Fruit fly (Drosophila melanogaster) whole organism, larva: ENCODE data around the gene CG45067.
A peak's percentile ranks its signal among the peaks of the same experiment; 100 is the strongest.

Experiments used
- noc ChIP-seq: fragments of 200-800 bp; sonication (Bioruptor generic); optimal IDR thresholded peaks from 3 replicates; lab custom pipeline; 2019; ENCODE audit warnings: missing biosample characterization, mild to moderate bottlenecking, missing genetic modification characterization, moderate library complexity

Gene CG45067

dm6 chr3L:3126478-3126877 lies 12.2 kb upstream of the CG45067 start:
- no peak for TF ChIP-seq noc (tag; lab: Kevin White, UChicago)

DNA sequence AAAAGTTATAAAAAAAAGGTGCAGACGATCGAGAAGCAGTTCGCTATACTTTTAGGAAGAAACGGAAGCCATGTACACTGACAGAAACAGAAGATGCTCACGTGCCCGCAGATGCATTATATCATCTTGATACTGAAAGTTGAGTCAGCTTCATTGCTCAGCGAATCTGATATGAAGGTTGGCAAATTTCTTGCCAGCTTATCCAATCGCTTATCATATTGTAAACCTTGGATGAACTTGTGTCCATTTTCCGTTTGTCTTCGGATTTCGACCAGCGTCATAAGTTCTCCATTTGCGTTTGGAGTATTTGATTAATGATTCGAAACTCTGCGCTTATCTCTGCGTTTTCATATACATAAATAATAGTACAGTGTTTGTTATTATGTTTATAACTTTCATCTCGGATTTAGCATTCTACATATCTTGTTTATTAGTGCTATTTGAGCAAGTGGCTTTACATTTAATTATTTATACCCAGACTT lies 11.4 kb upstream of the CG45067 start:
- TF ChIP-seq noc (tag; lab: Kevin White, UChicago) = no peak

- no peak for TF ChIP-seq noc (tag; lab: Kevin White, UChicago)
Observed at dm6 chr3L:3124939-3125648, 10.8 kb upstream of the CG45067 start.

dm6 chr3L:3124519-3124918 lies 10.3 kb upstream of the CG45067 start:
- TF ChIP-seq noc (tag; lab: Kevin White, UChicago) = no peak

DNA sequence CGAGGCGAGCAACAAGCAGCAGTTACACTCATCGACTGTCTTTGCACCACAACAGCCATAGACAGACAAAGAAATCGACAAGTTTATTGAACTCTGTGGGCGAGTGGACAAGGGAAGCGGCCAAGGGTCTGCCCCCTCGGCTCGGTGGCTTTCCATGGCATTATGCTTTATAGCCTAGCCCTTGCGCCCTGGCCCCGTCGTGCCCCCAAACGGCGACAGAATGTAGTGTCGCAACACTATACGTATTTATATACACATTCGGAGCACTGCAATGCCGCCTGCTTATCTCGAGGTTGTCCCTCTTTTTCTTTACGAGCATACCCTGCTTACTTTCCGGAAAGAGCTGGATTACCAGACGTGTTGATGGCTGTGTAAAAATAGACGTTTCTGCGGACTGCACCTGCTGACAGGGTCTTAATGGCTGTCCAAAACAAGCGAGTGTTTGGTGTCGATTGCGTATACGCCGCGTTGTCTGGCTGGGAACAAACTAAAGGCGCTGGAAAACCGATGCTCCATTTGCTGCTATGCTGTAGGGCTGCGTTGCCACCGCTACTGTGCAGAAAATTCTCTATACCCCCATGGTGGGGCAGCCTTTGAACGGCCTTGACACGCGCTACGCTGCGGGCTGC lies 8.5 kb upstream of the CG45067 start:
- no peak for TF ChIP-seq noc (tag; lab: Kevin White, UChicago)

dm6 chr3L:3121769-3122432 lies 7.6 kb upstream of the CG45067 start:
- TF ChIP-seq noc (tag; lab: Kevin White, UChicago) = peak; percentile 36

DNA sequence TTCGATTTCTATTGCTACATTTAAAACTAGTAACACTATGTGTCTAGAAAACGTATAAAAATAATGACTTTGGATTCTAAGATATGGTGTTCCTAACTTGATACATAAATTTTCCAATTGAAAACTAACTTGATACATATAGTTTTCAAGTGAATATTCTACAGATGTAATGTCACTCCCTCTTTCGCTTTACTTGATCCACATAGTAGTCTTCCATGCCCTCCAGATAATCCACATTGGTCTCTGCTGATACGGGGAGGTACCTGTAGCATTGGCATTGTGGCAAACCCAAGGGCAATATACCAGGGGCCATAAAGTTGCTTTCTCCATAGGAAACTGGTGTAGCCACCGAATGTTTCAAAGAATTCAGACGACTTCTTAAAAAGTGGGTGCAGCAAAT lies 3.1 kb downstream of the CG45067 start, which contains the start of gene CG45066:
TSS of gene CG45066 (minus strand) at position 101 of the 400 bp plus-strand sequence.
- no peak for TF ChIP-seq noc (tag; lab: Kevin White, UChicago)

- no peak for TF ChIP-seq noc (tag; lab: Kevin White, UChicago)
Observed at dm6 chr3L:3109417-3110090, 4.7 kb downstream of the CG45067 start.

DNA sequence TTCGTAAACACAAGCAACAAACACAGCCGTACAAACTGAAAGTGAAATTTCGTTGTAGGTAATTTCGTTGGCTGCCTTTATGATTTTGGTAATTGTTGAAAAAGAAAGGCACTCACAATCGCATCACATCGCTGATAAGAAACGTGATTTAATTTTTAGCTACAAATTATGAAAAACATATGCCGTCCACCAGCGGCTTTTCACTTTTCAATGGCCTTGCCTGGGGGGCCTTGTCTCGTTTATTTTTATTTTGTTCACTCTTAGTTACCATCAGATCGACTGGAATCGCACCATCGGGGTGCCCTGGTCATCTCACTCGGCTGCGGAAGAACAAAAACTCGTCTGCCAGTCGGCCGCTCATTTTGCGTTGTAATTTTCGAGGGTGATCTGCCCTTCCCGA lies 5.3 kb downstream of the CG45067 start:
- TF ChIP-seq noc (tag; lab: Kevin White, UChicago) = no peak

- TF ChIP-seq noc (tag; lab: Kevin White, UChicago) = no peak
Observed at dm6 chr3L:3108040-3108615, 6.1 kb downstream of the CG45067 start.

DNA sequence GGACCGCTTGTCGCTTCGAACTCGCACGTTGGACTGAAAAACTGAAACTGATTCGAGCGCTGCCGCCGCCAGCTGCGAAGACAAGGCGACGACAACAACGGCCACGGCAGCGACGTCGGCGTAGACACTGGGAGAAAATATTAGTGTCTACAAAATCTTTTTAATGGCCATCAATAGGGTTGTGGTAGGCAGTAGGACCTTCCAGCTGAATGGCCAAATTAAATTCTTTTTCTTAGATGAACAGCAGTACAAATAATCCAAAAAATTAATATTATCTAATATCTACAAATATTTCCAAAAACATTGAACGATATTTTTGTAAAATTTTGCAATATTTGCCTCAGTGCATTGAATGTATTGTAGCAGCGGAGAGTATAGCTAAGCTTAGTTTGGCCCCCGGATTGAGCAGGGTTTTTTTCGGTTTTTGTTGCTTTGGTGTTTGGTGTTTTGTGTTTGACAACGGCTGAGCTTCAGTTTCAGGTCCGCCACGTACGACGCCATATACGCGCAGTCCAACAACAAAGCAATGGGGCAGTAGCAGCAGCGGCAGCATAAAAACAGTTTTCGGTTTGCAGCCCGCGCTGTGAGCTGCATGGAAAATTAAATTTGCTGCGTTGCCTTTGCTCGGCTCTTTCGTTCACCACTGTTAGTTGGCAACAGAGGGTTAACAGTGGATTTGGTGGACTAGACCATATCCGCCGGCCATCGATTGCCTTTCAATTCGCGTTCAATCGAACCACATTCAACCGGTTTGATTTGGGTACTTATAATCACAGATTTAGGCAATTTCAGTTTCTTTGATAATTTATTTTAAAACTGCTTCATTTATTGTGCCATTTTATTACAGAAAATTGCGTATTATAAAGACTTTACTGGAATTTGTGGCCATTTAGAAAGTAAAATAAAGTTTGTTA lies 7.1 kb downstream of the CG45067 start, which contains the start of gene Cht7:
TSS of gene Cht7 (minus strand) at position 51 of the 914 bp plus-strand sequence.
- TF ChIP-seq noc (tag; lab: Kevin White, UChicago) = peak; percentile 79

DNA sequence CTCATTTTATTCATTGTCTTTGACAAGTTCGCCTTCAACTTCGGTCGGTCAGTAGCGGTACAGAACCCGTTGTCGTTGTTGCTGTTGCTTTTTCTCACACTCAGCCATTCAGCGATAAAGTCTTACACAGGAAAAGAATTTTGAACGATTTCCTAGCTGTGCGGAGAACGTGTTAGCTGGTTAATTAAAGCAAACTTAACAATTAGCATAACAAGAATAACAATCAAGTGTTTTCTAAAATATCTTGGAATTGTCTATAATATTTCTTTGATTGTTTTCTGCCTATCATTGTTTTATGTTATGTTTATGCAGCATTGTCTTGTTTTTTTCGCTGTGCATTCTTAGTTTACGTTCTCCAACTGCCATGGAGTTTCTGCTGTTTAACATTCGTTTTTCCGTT lies 8.1 kb downstream of the CG45067 start:
- no peak for TF ChIP-seq noc (tag; lab: Kevin White, UChicago)

DNA sequence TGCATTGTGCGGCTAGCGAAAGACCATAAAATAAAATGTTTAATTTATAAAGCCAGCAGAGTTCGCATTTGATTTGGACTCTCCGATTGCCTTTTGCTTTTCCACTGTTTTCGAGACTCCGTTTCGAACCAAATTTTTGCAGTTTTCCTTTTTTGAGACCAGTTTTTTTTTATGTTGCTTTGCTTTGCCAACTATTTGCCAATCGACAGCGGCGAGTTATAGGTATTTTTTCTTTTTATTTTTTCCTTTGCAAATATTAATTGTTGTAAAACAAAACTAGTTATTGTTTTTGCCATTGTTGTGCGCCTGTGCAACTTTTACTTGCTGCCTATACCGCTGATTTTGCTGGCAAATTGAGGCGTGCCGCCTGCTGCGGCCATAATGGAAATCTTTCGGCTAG lies 8.7 kb downstream of the CG45067 start:
- TF ChIP-seq noc (tag; lab: Kevin White, UChicago) = no peak

- no peak for TF ChIP-seq noc (tag; lab: Kevin White, UChicago)
Observed at dm6 chr3L:3102506-3103023, 11.7 kb downstream of the CG45067 start.
